Worm (Caenorhabditis elegans): ENCODE measurements around the gene T03G11.9.

Gene T03G11.9

ce11 chrX:5207819-5208218 is 23.8 kb downstream of the T03G11.9 start:
- TF ChIP-seq ahr-1 (tag; optimal IDR thresholded peaks at IDR 0.05), result no peak
- TF ChIP-seq C38D4.7 (GFP tag; optimal IDR thresholded peaks at IDR 0.05), result no peak
- TF ChIP-seq lin-11 (tag; optimal IDR thresholded peaks at IDR 0.05), result no peak
- TF ChIP-seq pqm-1 (tag; optimal IDR thresholded peaks at IDR 0.05), result no peak
- TF ChIP-seq pros-1 (tag; optimal IDR thresholded peaks at IDR 0.05), result no peak
- no peak for TF ChIP-seq ceh-45 (GFP tag; IDR thresholded peaks at IDR 0.05)
- TF ChIP-seq ttx-3 (tag; optimal IDR thresholded peaks at IDR 0.05), result no peak
- TF ChIP-seq nfya-1 (tag; optimal IDR thresholded peaks at IDR 0.05), result no peak
- no peak for TF ChIP-seq fax-1 (tag; optimal IDR thresholded peaks at IDR 0.05)
- TF ChIP-seq elt-2 (tag; optimal IDR thresholded peaks at IDR 0.05), result no peak
- no peak for TF ChIP-seq nhr-11 (tag; optimal IDR thresholded peaks at IDR 0.05)
- TF ChIP-seq ztf-16 (tag; optimal IDR thresholded peaks at IDR 0.05), result no peak
- no peak for TF ChIP-seq unc-86 (tag; optimal IDR thresholded peaks at IDR 0.05)
- no peak for TF ChIP-seq dmd-4 (tag; optimal IDR thresholded peaks at IDR 0.05; ENCODE audit: borderline replicate concordance)
- no peak for TF ChIP-seq lim-6 (tag; optimal IDR thresholded peaks at IDR 0.05)

DNA sequence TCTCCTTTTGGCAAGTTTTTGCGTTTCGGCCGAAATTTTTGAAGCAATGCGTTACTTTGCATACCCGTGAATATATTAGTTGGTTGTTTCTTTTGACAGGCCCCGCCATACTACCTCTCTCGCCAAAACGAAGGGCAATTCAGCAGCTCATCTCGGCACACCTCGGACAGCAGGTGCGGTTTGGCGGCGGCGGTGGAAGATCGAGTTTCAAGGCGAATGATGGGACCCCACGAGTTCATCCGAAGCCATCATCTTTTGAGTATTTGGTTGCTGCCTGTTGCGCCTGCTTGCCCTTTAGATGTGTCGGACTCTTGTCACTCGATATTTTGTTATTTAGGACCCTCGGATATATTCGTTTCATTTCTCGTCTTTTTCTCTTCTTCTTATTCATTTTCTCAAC is 24.3 kb downstream of the T03G11.9 start:
- TF ChIP-seq ztf-16 (tag; optimal IDR thresholded peaks at IDR 0.05) (no peak), ceh-6 (GFP tag; optimal IDR thresholded peaks at IDR 0.05) (no peak), ceh-30 (tag; optimal IDR thresholded peaks at IDR 0.05) (no peak), ceh-18 (tag; optimal IDR thresholded peaks at IDR 0.05) (peak; percentile 1), syd-9 (tag; optimal IDR thresholded peaks at IDR 0.05) (no peak), ceh-19 (GFP tag; optimal IDR thresholded peaks at IDR 0.05) (peak; percentile 5), ceh-34 (tag; optimal IDR thresholded peaks at IDR 0.05) (peak; percentile 88)

DNA sequence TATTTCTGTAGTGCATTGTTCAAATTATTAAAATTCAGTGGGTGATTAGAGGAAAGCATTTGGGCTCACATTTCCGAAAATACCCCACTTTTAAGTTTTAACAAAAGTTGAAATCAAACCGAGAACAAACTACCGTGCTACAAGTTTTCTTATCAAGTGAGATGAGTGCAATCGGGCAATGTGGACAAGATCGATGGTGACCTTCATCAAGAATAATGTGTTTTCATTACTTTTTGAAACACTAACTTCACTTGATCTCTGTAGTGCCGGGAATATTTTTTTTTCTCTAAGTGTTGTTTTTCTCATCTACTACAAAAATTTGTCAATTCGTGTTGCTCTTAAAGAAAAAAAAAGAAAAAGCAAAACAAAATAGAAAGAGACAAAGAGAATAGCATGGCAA is 24.8 kb downstream of the T03G11.9 start:
- TF ChIP-seq sox-2 (GFP tag; IDR thresholded peaks at IDR 0.05) (no peak), lim-6 (tag; optimal IDR thresholded peaks at IDR 0.05) (no peak), K02D7.2 (tag; optimal IDR thresholded peaks at IDR 0.05) (no peak), nfya-1 (tag; optimal IDR thresholded peaks at IDR 0.05) (no peak), hlh-8 (tag; optimal IDR thresholded peaks at IDR 0.05) (no peak), unc-42 (tag; optimal IDR thresholded peaks at IDR 0.05) (no peak), ceh-14 (tag; optimal IDR thresholded peaks at IDR 0.05) (no peak), eyg-1 (tag; optimal IDR thresholded peaks at IDR 0.05) (no peak), ceh-34 (tag; optimal IDR thresholded peaks at IDR 0.05) (no peak), ztf-16 (tag; optimal IDR thresholded peaks at IDR 0.05) (no peak), tbx-7 (tag; optimal IDR thresholded peaks at IDR 0.05) (no peak), T23F11.4 (GFP tag; optimal IDR thresholded peaks at IDR 0.05) (no peak), pros-1 (tag; optimal IDR thresholded peaks at IDR 0.05) (no peak), ceh-19 (GFP tag; optimal IDR thresholded peaks at IDR 0.05) (no peak)

ce11 chrX:5209429-5209828 is 25.4 kb downstream of the T03G11.9 start:
- TF ChIP-seq hlh-6 (tag; optimal IDR thresholded peaks at IDR 0.05), result peak; percentile 25
- no peak for TF ChIP-seq hlh-13 (GFP tag; optimal IDR thresholded peaks at IDR 0.05)
- no peak for TF ChIP-seq pros-1 (tag; optimal IDR thresholded peaks at IDR 0.05)
- no peak for TF ChIP-seq unc-3 (GFP tag; conservative IDR thresholded peaks at IDR 0.05)
- no peak for TF ChIP-seq unc-3 (tag; optimal IDR thresholded peaks at IDR 0.05)
- no peak for TF ChIP-seq hlh-15 (tag; optimal IDR thresholded peaks at IDR 0.05)
- TF ChIP-seq ceh-30 (tag; optimal IDR thresholded peaks at IDR 0.05), result no peak
- TF ChIP-seq ceh-45 (GFP tag; IDR thresholded peaks at IDR 0.05), result no peak
- no peak for TF ChIP-seq ceh-22 (tag; optimal IDR thresholded peaks at IDR 0.05)
- TF ChIP-seq gmeb-2 (tag; optimal IDR thresholded peaks at IDR 0.05), result no peak
- peak; percentile 58 for TF ChIP-seq ceh-18 (tag; optimal IDR thresholded peaks at IDR 0.05)
- TF ChIP-seq unc-55 (GFP tag; optimal IDR thresholded peaks at IDR 0.05), result peak; percentile 23
- no peak for TF ChIP-seq che-1 (tag; optimal IDR thresholded peaks at IDR 0.05)
- TF ChIP-seq mec-3 (tag; optimal IDR thresholded peaks at IDR 0.05; ENCODE audit: borderline replicate concordance), result no peak
